Worm (Caenorhabditis elegans) whole organism, young adult: ENCODE data around the gene puf-5.

Source experiments
- B0336.3 ChIP-seq: fragments of 200-800 bp; sonication (Bioruptor generic); IDR thresholded peaks from 2 replicates; pipeline ENCODE4 v1.3.6; 2022; ENCODE audit warnings: missing genetic modification characterization, missing compliant biosample characterization
- F10E7.11 ChIP-seq: sonication (generic microtip); optimal IDR thresholded peaks from 2 replicates; lab custom pipeline; 2017; ENCODE audit warnings: mild to moderate bottlenecking, missing genetic modification characterization, moderate library complexity, missing compliant biosample characterization
- F23B12.7 ChIP-seq: sonication (generic microtip); optimal IDR thresholded peaks from 2 replicates; lab custom pipeline; 2017; ENCODE audit warnings: missing genetic modification characterization, mild to moderate bottlenecking, missing compliant biosample characterization, antibody characterized with exemption, moderate library complexity; ENCODE audit not compliant: insufficient read depth
- F39B2.1 ChIP-seq: fragments of 200-800 bp; sonication (Bioruptor generic); IDR thresholded peaks from 2 replicates; pipeline ENCODE4 v1.3.6; 2022; ENCODE audit warnings: missing genetic modification reagents, missing genetic modification characterization, missing compliant biosample characterization
- F57A8.1 ChIP-seq: fragments of 200-800 bp; sonication (Bioruptor generic); optimal IDR thresholded peaks from 2 replicates; lab custom pipeline; 2018; ENCODE audit warnings: mild to moderate bottlenecking, missing genetic modification characterization, moderate library complexity, missing compliant biosample characterization
- K11D2.4 ChIP-seq: fragments of 200-800 bp; sonication (Bioruptor generic); IDR thresholded peaks from 2 replicates; pipeline ENCODE4 v1.3.6; 2022; ENCODE audit warnings: missing genetic modification reagents, missing genetic modification characterization, missing compliant biosample characterization
- K12H6.12 ChIP-seq: fragments of 200-800 bp; sonication (Bioruptor generic); optimal IDR thresholded peaks from 2 replicates; lab custom pipeline; 2018; ENCODE audit warnings: mild to moderate bottlenecking, missing genetic modification characterization, missing compliant biosample characterization
- Y53G8AR.9 ChIP-seq: fragments of 200-800 bp; sonication (Bioruptor generic); conservative IDR thresholded peaks from 2 replicates; pipeline ENCODE4 v1.3.6; 2022; ENCODE audit warnings: missing genetic modification reagents, missing genetic modification characterization, missing compliant biosample characterization
- Y56A3A.18 ChIP-seq: fragments of 200-800 bp; sonication (Bioruptor generic); IDR thresholded peaks from 2 replicates; pipeline ENCODE4 v1.3.6; 2022; ENCODE audit warnings: missing genetic modification reagents, missing genetic modification characterization, missing compliant biosample characterization
- Y67H2A.10 ChIP-seq: fragments of 200-800 bp; sonication (Bioruptor generic); conservative IDR thresholded peaks from 2 replicates; pipeline ENCODE4 v1.3.6; 2022; ENCODE audit warnings: missing genetic modification reagents, missing genetic modification characterization, missing compliant biosample characterization
- Y95B8A.8 ChIP-seq: fragments of 200-800 bp; sonication (Bioruptor generic); IDR thresholded peaks from 2 replicates; pipeline ENCODE4 v1.3.6; 2022; ENCODE audit warnings: missing genetic modification reagents, missing genetic modification characterization, missing compliant biosample characterization
- ZK185.1 ChIP-seq: sonication (generic microtip); optimal IDR thresholded peaks from 2 replicates; lab custom pipeline; 2016; ENCODE audit warnings: mild to moderate bottlenecking, missing genetic modification characterization, missing compliant biosample characterization; ENCODE audit not compliant: poor library complexity, severe bottlenecking
- akir-1 ChIP-seq: fragments of 200-800 bp; sonication (Bioruptor generic); optimal IDR thresholded peaks from 2 replicates; lab custom pipeline; 2018; ENCODE audit warnings: mild to moderate bottlenecking, missing genetic modification characterization, moderate library complexity, missing compliant biosample characterization
- athp-1 ChIP-seq: sonication (generic microtip); optimal IDR thresholded peaks from 2 replicates; lab custom pipeline; 2017; ENCODE audit warnings: mild to moderate bottlenecking, missing genetic modification characterization, missing compliant biosample characterization
- bed-1 ChIP-seq: fragments of 200-800 bp; sonication (Bioruptor generic); IDR thresholded peaks from 2 replicates; pipeline ENCODE4 v1.3.6; 2022; ENCODE audit warnings: missing genetic modification reagents, missing genetic modification characterization, missing compliant biosample characterization
- bed-2 ChIP-seq: fragments of 200-800 bp; sonication (Bioruptor generic); IDR thresholded peaks from 2 replicates; pipeline ENCODE4 v1.3.6; 2022; ENCODE audit warnings: missing genetic modification reagents, missing genetic modification characterization, missing compliant biosample characterization
- ceh-100 ChIP-seq: fragments of 200-800 bp; sonication (Bioruptor generic); IDR thresholded peaks from 2 replicates; pipeline ENCODE4 v1.3.6; 2022; ENCODE audit warnings: missing genetic modification reagents, missing genetic modification characterization, missing compliant biosample characterization
- chd-7 ChIP-seq: sonication (generic microtip); optimal IDR thresholded peaks from 2 replicates; lab custom pipeline; 2016; ENCODE audit warnings: mild to moderate bottlenecking, missing genetic modification characterization, moderate library complexity, missing compliant biosample characterization
- die-1 ChIP-seq: sonication (generic microtip); optimal IDR thresholded peaks from 2 replicates; lab custom pipeline; 2016; ENCODE audit warnings: missing genotype, mild to moderate bottlenecking, missing genetic modification characterization, missing compliant biosample characterization
- dpl-1 ChIP-seq: fragments of 150-350 bp; optimal IDR thresholded peaks from 2 replicates; lab custom pipeline; 2014; ENCODE audit warnings: missing biosample characterization, missing genetic modification reagents, missing genetic modification characterization
- ets-4 ChIP-seq: fragments of 200-800 bp; sonication (Bioruptor generic); optimal IDR thresholded peaks from 2 replicates; lab custom pipeline; 2018; ENCODE audit warnings: mild to moderate bottlenecking, missing genetic modification characterization, missing compliant biosample characterization
- hmg-20 ChIP-seq: fragments of 200-800 bp; sonication (Bioruptor generic); IDR thresholded peaks from 2 replicates; pipeline ENCODE4 v1.3.6; 2022; ENCODE audit warnings: missing genetic modification reagents, missing genetic modification characterization, missing compliant biosample characterization
- lag-1 ChIP-seq: fragments of 200-800 bp; sonication (Bioruptor generic); IDR thresholded peaks from 2 replicates; pipeline ENCODE4 v1.3.6; 2022; ENCODE audit warnings: missing genetic modification reagents, missing genetic modification characterization, missing compliant biosample characterization
- let-526 ChIP-seq: fragments of 200-800 bp; sonication (Bioruptor generic); IDR thresholded peaks from 2 replicates; pipeline ENCODE4 v1.3.6; 2022; ENCODE audit warnings: missing genetic modification reagents, missing genetic modification characterization, missing compliant biosample characterization
- lin-26 ChIP-seq: fragments of 200-800 bp; sonication (Bioruptor generic); IDR thresholded peaks from 2 replicates; pipeline ENCODE4 v1.3.6; 2022; ENCODE audit warnings: missing genetic modification reagents, missing genetic modification characterization, missing compliant biosample characterization
- madf-6 ChIP-seq: fragments of 200-800 bp; sonication (Bioruptor generic); IDR thresholded peaks from 2 replicates; pipeline ENCODE4 v1.3.6; 2022; ENCODE audit warnings: missing genetic modification reagents, missing genetic modification characterization, missing compliant biosample characterization
- madf-8 ChIP-seq: fragments of 200-800 bp; sonication (Bioruptor generic); conservative IDR thresholded peaks from 2 replicates; pipeline ENCODE4 v1.3.6; 2022; ENCODE audit warnings: missing genetic modification reagents, missing genetic modification characterization, missing compliant biosample characterization
- mxl-1 ChIP-seq: sonication (generic microtip); optimal IDR thresholded peaks from 2 replicates; lab custom pipeline; 2016; ENCODE audit warnings: missing genetic modification characterization, missing compliant biosample characterization
- nfya-2 ChIP-seq: fragments of 200-800 bp; sonication (Bioruptor generic); IDR thresholded peaks from 2 replicates; pipeline ENCODE4 v1.3.6; 2022; ENCODE audit warnings: missing genetic modification reagents, missing genetic modification characterization, missing compliant biosample characterization
- nhr-120 ChIP-seq: fragments of 200-800 bp; sonication (Bioruptor generic); IDR thresholded peaks from 2 replicates; pipeline ENCODE4 v1.3.6; 2022; ENCODE audit warnings: missing genetic modification characterization, missing compliant biosample characterization
- nhr-27 ChIP-seq: fragments of 200-800 bp; sonication (Bioruptor generic); optimal IDR thresholded peaks from 2 replicates; lab custom pipeline; 2018; ENCODE audit warnings: mild to moderate bottlenecking, missing genetic modification characterization, moderate library complexity, missing compliant biosample characterization
- pbrm-1 ChIP-seq: fragments of 200-800 bp; sonication (Bioruptor generic); IDR thresholded peaks from 2 replicates; pipeline ENCODE4 v1.3.6; 2022; ENCODE audit warnings: missing genetic modification reagents, missing genetic modification characterization, missing compliant biosample characterization
- rcor-1 ChIP-seq: fragments of 200-800 bp; sonication (Bioruptor generic); IDR thresholded peaks from 2 replicates; pipeline ENCODE4 v1.3.6; 2022; ENCODE audit warnings: missing genetic modification reagents, missing genetic modification characterization, missing compliant biosample characterization
- repo-1 ChIP-seq: sonication (generic microtip); optimal IDR thresholded peaks from 2 replicates; lab custom pipeline; 2017; ENCODE audit warnings: mild to moderate bottlenecking, missing genetic modification characterization, missing compliant biosample characterization
- snpc-1.1 ChIP-seq: sonication (generic microtip); optimal IDR thresholded peaks from 2 replicates; lab custom pipeline; 2017; ENCODE audit warnings: missing genetic modification characterization, mild to moderate bottlenecking, missing compliant biosample characterization, antibody characterized with exemption, moderate library complexity, missing genotype, missing genetic modification reagents; ENCODE audit not compliant: insufficient read depth
- snpc-3.4 ChIP-seq: sonication (generic microtip); optimal IDR thresholded peaks from 2 replicates; lab custom pipeline; 2017; ENCODE audit warnings: missing genetic modification characterization, mild to moderate bottlenecking, missing compliant biosample characterization, antibody characterized with exemption, moderate library complexity, missing genotype, missing genetic modification reagents
- snpc-4 ChIP-seq, 5 experiments: fragments of 150-350 bp in 1 of 5; sonication (generic microtip) in 4 of 5; optimal IDR thresholded peaks; 2 replicates each; lab custom pipeline; 2014 to 2018; ENCODE audit warnings: missing genetic modification characterization in 5 of 5, missing biosample characterization in 3 of 5, antibody characterized with exemption in 2 of 5, mild to moderate bottlenecking in 2 of 5, missing compliant biosample characterization in 2 of 5, missing genotype in 2 of 5, moderate library complexity in 2 of 5, missing genetic modification reagents in 1 of 5
- somi-1 ChIP-seq: fragments of 200-800 bp; sonication (Bioruptor generic); optimal IDR thresholded peaks from 2 replicates; lab custom pipeline; 2018; ENCODE audit warnings: mild to moderate bottlenecking, missing genetic modification characterization, missing compliant biosample characterization
- unc-130 ChIP-seq: sonication (generic microtip); optimal IDR thresholded peaks from 2 replicates; lab custom pipeline; 2016; ENCODE audit warnings: missing genetic modification reagents, missing genetic modification characterization, missing compliant biosample characterization
- unc-62 ChIP-seq: fragments of 150-350 bp; optimal IDR thresholded peaks from 2 replicates; lab custom pipeline; 2014; ENCODE audit warnings: missing biosample characterization, missing genetic modification reagents, missing genetic modification characterization
- xnd-1 ChIP-seq: sonication (generic microtip); optimal IDR thresholded peaks from 2 replicates; lab custom pipeline; 2016; ENCODE audit warnings: missing genotype, missing genetic modification reagents, missing genetic modification characterization, missing compliant biosample characterization
- ztf-22 ChIP-seq: fragments of 200-800 bp; sonication (Bioruptor generic); optimal IDR thresholded peaks from 2 replicates; lab custom pipeline; 2018; ENCODE audit warnings: mild to moderate bottlenecking, missing genetic modification characterization, moderate library complexity, missing compliant biosample characterization
- ztf-25 ChIP-seq: fragments of 200-800 bp; sonication (Bioruptor generic); IDR thresholded peaks from 2 replicates; pipeline ENCODE4 v1.3.6; 2022; ENCODE audit warnings: missing genetic modification reagents, missing genetic modification characterization, missing compliant biosample characterization
- ztf-26 ChIP-seq: sonication (generic microtip); optimal IDR thresholded peaks from 2 replicates; lab custom pipeline; 2017; ENCODE audit warnings: missing genetic modification characterization, missing compliant biosample characterization
- ztf-3 ChIP-seq: fragments of 200-800 bp; sonication (Bioruptor generic); optimal IDR thresholded peaks from 2 replicates; lab custom pipeline; 2018; ENCODE audit warnings: mild to moderate bottlenecking, missing genetic modification characterization, missing compliant biosample characterization

puf-5 gene

DNA sequence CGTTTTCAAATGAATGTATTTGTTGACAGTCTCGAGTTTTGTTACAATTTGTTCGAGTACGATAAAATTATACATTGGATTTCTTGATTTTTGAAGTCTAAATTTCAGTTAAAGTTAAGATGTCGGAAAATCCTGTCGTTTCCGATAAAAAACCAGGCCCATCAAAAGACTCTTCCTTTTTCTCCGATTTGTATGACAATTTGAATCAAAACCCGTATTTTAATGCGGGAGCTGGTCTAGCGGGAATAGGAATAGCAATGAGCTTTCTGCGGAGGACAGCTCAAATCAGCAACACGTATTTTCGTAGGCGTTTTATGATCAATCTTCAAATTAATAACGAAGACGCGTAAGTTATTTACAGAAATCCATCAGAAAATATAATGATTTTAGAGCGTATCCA lies 4.4 kb upstream of the puf-5 start, which contains the start of gene bcs-1 (continued):
- TF ChIP-seq Y67H2A.10 (GFP tag; lab: Robert Waterston, UW) (no peak), madf-6 (peak; percentile 70; the same call in 1 of the 2 replicates), dpl-1 (GFP tag; lab: Kevin White, UChicago) (no peak), F57A8.1 (GFP tag; lab: Kevin White, UChicago) (no peak), mxl-1 (tag; lab: Kevin White, UChicago) (no peak), ztf-22 (GFP tag; lab: Kevin White, UChicago) (no peak), unc-62 (GFP tag; lab: Kevin White, UChicago) (no peak), bed-2 (GFP tag; lab: Robert Waterston, UW) (no peak), die-1 (no peak), ztf-25 (GFP tag; lab: Robert Waterston, UW) (no peak), ztf-26 (no peak), snpc-3.4 (tag; lab: Kevin White, UChicago) (no peak), Y56A3A.18 (GFP tag; lab: Robert Waterston, UW) (no peak), unc-130 (GFP tag; lab: Kevin White, UChicago) (no peak), ZK185.1 (tag; lab: Kevin White, UChicago) (no peak), F39B2.1 (GFP tag; lab: Robert Waterston, UW) (0 out of 2 replicates have a peak, but pooled peaks have one; percentile 44), F10E7.11 (tag; lab: Kevin White, UChicago) (no peak), akir-1 (no peak), Y53G8AR.9 (GFP tag; lab: Robert Waterston, UW) (peak; percentile 61; the same call in 1 of the 2 replicates), K12H6.12 (no peak), bed-1 (GFP tag; lab: Robert Waterston, UW) (no peak), nfya-2 (GFP tag; lab: Robert Waterston, UW) (no peak), K11D2.4 (no peak), nhr-27 (no peak), snpc-1.1 (tag; lab: Kevin White, UChicago) (peak; percentile 36), ets-4 (GFP tag; lab: Kevin White, UChicago) (no peak), lag-1 (GFP tag; lab: Robert Waterston, UW) (no peak), ceh-100 (GFP tag; lab: Robert Waterston, UW) (0 out of 2 replicates have a peak, but pooled peaks have one; percentile 8), Y95B8A.8 (GFP tag; lab: Robert Waterston, UW) (no peak)
- TF ChIP-seq, all 124 proteins: peak for 15

DNA sequence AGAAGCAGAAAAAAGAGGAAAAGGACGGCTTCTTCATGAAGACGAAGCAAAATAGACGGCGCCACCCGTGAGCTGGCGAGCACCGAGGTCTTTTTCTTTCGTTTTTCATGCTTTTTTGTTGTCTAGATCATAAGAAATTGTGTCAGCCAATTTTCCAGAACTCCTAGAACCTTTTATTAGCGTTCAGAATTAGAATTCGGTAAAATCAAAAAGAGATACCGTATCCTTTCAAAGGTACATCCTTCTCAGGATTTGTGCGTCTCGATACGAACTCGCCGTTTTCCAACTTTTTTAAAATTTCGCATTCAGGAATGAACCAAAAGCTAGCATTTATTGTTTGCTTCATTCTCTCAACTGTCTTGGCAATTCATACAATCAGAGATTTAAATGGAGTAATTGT lies 2.3 kb upstream of the puf-5 start, which contains the start of gene F54C9.7:
Gene F54C9.7, plus strand, starts transcription at position 301 of the 400 bp plus-strand sequence.
- no peak for TF ChIP-seq repo-1 (tag; lab: Kevin White, UChicago)
- TF ChIP-seq snpc-4 (GFP tag; optimal IDR thresholded peaks at IDR 0.05; lab: Kevin White, UChicago), result no peak
- no peak for TF ChIP-seq snpc-4 (tag; optimal IDR thresholded peaks at IDR 0.05; lab: Kevin White, UChicago)
- TF ChIP-seq madf-8, result no peak
- no peak for TF ChIP-seq chd-7 (tag; lab: Kevin White, UChicago)

DNA sequence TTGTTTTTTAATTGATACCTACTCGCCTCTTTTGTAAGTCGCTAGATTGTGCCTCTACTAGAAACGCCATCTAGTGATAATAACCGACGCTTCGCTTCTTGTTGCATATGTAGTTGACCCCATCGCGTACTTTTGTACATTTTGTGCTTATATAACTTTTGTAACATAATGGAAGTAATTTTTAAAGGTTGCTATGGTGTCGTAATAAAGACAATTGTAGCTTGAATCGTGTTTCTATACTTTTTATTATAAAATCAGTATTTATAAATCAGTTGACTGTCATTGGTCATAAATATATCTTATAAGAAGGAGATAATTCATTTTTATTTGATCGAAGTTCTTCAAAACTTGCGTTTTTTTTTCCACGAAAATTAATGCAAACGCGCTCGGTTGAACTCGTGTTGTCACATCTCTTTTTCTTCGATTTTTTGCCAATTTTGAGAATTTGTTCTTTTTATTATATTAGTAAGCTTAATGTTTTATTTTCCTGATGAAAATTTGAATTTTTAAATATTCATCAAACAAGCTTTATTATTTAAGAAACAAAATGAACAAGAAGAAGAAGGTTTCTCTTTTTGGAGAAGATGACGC lies 2.3 kb downstream of the puf-5 start, which contains the start of gene F54C9.9:
Gene F54C9.9, plus strand, starts transcription at position 541 of the 591 bp plus-strand sequence.
- TF ChIP-seq lag-1 (GFP tag; lab: Robert Waterston, UW), result no peak
- no peak for TF ChIP-seq let-526 (GFP tag; lab: Robert Waterston, UW)
- peak; percentile 73; the same call in 1 of the 2 replicates for TF ChIP-seq B0336.3 (GFP tag; lab: Robert Waterston, UW)
- 0 out of 2 replicates have a peak, but pooled peaks have one; percentile 31 for TF ChIP-seq pbrm-1 (GFP tag; lab: Robert Waterston, UW)
- TF ChIP-seq lin-26 (GFP tag; lab: Robert Waterston, UW), result peak; percentile 73
- TF ChIP-seq hmg-20 (GFP tag; lab: Robert Waterston, UW), result no peak
- peak; percentile 24 for TF ChIP-seq athp-1 (tag; lab: Kevin White, UChicago)
- TF ChIP-seq rcor-1 (GFP tag; lab: Robert Waterston, UW), result peak; percentile 33; the same call in 1 of the 2 replicates
- TF ChIP-seq xnd-1 (tag; lab: Kevin White, UChicago), result peak; percentile 33
- no peak for TF ChIP-seq bed-1 (GFP tag; lab: Robert Waterston, UW)
- TF ChIP-seq nhr-120 (GFP tag; lab: Robert Waterston, UW), result no peak
- no peak for TF ChIP-seq somi-1 (GFP tag; lab: Kevin White, UChicago)
- no peak for TF ChIP-seq ztf-3
- TF ChIP-seq F23B12.7 (tag; lab: Kevin White, UChicago), result peak; percentile 6
- TF ChIP-seq unc-130 (GFP tag; lab: Kevin White, UChicago), result peak; percentile 49
